Worm (Caenorhabditis elegans): ENCODE measurements around the gene F48G7.5.

F48G7.5 gene

DNA sequence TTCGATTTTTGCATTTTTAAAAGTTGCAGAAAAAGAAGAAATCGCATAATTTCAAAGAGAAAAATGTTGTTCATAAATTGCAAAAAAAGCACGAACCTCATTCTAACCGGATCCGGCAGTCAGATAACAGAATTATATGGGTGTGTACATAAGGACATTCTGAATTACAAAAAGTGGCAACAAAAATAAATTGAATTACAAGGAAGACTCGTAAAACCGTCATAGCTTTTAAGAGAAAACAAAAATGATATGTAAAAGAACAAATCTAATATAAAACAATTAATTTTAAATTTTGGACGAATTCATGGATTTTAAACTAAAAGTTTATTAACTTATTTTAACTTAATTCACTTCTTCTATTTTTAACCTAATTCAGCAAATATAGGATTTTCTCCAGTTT, 37.5 kb upstream of the F48G7.5 start, which contains the start of gene F31F4.17:
Gene F31F4.17, minus strand, starts transcription at position 101 of the 400 bp plus-strand sequence.
- TF ChIP-seq tbx-9 (tag; optimal IDR thresholded peaks at IDR 0.05; ENCODE audit: borderline replicate concordance) (no peak), Y56A3A.18 (GFP tag; IDR thresholded peaks at IDR 0.05) (no peak)

DNA sequence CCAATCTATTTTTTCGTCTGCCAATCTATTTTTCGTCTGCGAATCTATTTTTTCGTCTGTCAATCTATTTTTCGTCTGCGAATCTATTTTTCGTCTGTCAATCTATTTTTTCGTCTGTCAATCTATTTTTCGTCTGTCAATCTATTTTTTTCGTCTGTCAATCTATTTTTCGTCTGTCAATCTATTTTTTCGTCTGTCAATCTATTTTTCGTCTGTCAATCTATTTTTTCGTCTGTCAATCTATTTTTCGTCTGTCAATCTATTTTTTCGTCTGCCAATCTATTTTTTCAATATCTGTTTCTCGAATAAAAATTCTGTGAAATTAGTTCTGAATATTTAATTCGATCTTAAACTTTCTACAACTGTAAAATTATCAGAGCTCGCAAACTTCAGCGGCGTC, 35.4 kb upstream of the F48G7.5 start:
- peak; percentile 92 for TF ChIP-seq egrh-3 (GFP tag; IDR thresholded peaks at IDR 0.05)
- TF ChIP-seq madf-3 (GFP tag; IDR thresholded peaks at IDR 0.05), result peak; percentile 74; the same call in 1 of the 2 replicates
- 0 out of 2 replicates have a peak, but pooled peaks have one; percentile 35 for TF ChIP-seq hsf-1 (GFP tag; IDR thresholded peaks at IDR 0.05)
- TF ChIP-seq Y53F4B.3 (GFP tag; IDR thresholded peaks at IDR 0.05), result peak; percentile 99; the same call in 1 of the 2 replicates
- TF ChIP-seq ceh-91 (GFP tag; IDR thresholded peaks at IDR 0.05), result peak; percentile 44; the same call in 1 of the 2 replicates

DNA sequence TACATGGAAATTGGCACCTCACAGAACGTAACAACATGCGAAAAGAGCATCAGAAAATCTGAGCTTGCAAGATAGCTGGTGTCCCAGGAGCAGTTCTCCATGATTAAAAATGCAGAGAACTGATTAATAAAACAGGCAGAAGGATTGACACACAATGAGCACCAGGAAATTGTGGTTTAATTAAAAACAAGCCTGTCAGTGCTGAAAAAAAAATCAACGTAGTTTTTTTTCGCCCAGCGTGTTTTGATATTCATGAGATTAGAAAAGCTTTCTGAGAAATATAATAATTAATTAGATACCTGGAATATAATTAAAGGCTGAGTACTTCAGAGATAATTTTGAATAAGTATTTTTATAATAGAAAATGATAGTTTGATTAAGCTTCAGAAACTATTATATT, 34.9 kb upstream of the F48G7.5 start, which contains the start of gene srh-246:
Gene srh-246, minus strand, starts transcription at position 101 of the 400 bp plus-strand sequence.
- no peak for TF ChIP-seq D2030.7 (GFP tag; IDR thresholded peaks at IDR 0.05)
- TF ChIP-seq tlf-1 (GFP tag; optimal IDR thresholded peaks at IDR 0.05), result no peak
- no peak for TF ChIP-seq cebp-2 (GFP tag; IDR thresholded peaks at IDR 0.05)
- TF ChIP-seq C17E4.6 (GFP tag; IDR thresholded peaks at IDR 0.05), result no peak
- no peak for TF ChIP-seq zfh-2 (GFP tag; conservative IDR thresholded peaks at IDR 0.05)
- TF ChIP-seq dox-1 (GFP tag; IDR thresholded peaks at IDR 0.05), result no peak
- no peak for TF ChIP-seq efl-1 (GFP tag; optimal IDR thresholded peaks at IDR 0.05)
- no peak for TF ChIP-seq F55B11.4 (tag; optimal IDR thresholded peaks at IDR 0.05; ENCODE audit: borderline replicate concordance, insufficient read depth)
- TF ChIP-seq nhr-80 (tag; optimal IDR thresholded peaks at IDR 0.05), result no peak
- TF ChIP-seq ztf-28 (GFP tag; IDR thresholded peaks at IDR 0.05), result no peak
- no peak for TF ChIP-seq dpl-1 (GFP tag; optimal IDR thresholded peaks at IDR 0.05)
- no peak for TF ChIP-seq lin-35 (GFP tag; optimal IDR thresholded peaks at IDR 0.05)
- no peak for TF ChIP-seq rpc-1 (optimal IDR thresholded peaks at IDR 0.05)
- TF ChIP-seq rpc-1 (tag; optimal IDR thresholded peaks at IDR 0.05), result no peak
- TF ChIP-seq Y95B8A.8 (GFP tag; IDR thresholded peaks at IDR 0.05), result no peak
- no peak for TF ChIP-seq F33H1.4 (GFP tag; IDR thresholded peaks at IDR 0.05)
- TF ChIP-seq lin-40 (tag; optimal IDR thresholded peaks at IDR 0.05), result no peak
- TF ChIP-seq rcor-1 (GFP tag; IDR thresholded peaks at IDR 0.05), result no peak

DNA sequence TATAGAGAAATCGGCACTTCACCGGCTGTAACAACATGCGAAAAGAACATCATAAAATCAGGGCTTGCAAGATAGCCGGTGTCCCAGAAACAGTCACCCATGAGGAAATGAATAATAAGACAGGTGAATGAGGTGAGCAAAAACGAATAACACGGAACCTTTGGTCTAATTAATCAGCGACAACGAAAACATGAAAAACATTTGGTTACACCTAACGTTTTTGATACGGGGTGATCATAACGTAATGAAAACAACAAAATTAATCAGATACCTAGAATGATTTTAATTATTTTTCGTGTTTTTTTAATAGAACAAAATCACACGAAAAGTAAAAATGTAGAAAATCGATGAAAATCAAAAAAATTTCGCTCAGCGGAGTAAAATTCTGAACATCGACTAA, 33.1 kb upstream of the F48G7.5 start, which contains the start of gene srh-245:
Gene srh-245, minus strand, starts transcription at position 101 of the 400 bp plus-strand sequence.
- TF ChIP-seq hlh-12 (tag; optimal IDR thresholded peaks at IDR 0.05) (no peak), nhr-90 (tag; optimal IDR thresholded peaks at IDR 0.05) (no peak), rpc-1 (optimal IDR thresholded peaks at IDR 0.05) (no peak), rpc-1 (tag; optimal IDR thresholded peaks at IDR 0.05) (no peak), ZK185.1 (tag; optimal IDR thresholded peaks at IDR 0.05; ENCODE audit: poor library complexity, severe bottlenecking) (no peak), snpc-3.4 (tag; optimal IDR thresholded peaks at IDR 0.05) (no peak), hsf-1 (GFP tag; IDR thresholded peaks at IDR 0.05) (no peak), attf-6 (GFP tag; IDR thresholded peaks at IDR 0.05) (no peak), F52B5.7 (tag; optimal IDR thresholded peaks at IDR 0.05) (no peak), tlf-1 (GFP tag; optimal IDR thresholded peaks at IDR 0.05) (no peak), let-526 (GFP tag; IDR thresholded peaks at IDR 0.05) (no peak), madf-8 (GFP tag; conservative IDR thresholded peaks at IDR 0.05) (no peak), T07F8.4 (tag; optimal IDR thresholded peaks at IDR 0.05) (no peak), snpc-1.3 (tag; optimal IDR thresholded peaks at IDR 0.05; ENCODE audit: insufficient read depth) (no peak)

Data from whole organism, young adult.